Fruit fly (Drosophila melanogaster) whole organism, embryonic: ENCODE results near the gene CG33286.

Source experiments
- Bgb ChIP-seq: fragments of 200-800 bp; sonication (Bioruptor generic); IDR thresholded peaks from 2 replicates; pipeline ENCODE4 v1.3.6; 2022; ENCODE audit warnings: missing biosample characterization, missing genetic modification characterization; ENCODE audit not compliant: partially characterized antibody
- BtbVII ChIP-seq: fragments of 200-800 bp; sonication (Bioruptor generic); optimal IDR thresholded peaks from 3 replicates; lab custom pipeline; 2017; ENCODE audit warnings: missing biosample characterization, mild to moderate bottlenecking, missing genetic modification characterization
- Bteb2 ChIP-seq: fragments of 200-800 bp; sonication (Bioruptor generic); optimal IDR thresholded peaks from 2 replicates; lab custom pipeline; 2016; ENCODE audit warnings: missing biosample characterization, missing genetic modification characterization
- CG11504 ChIP-seq: fragments of 200-800 bp; sonication (Bioruptor generic); optimal IDR thresholded peaks from 3 replicates; lab custom pipeline; 2019; ENCODE audit warnings: missing biosample characterization, mild to moderate bottlenecking, missing genetic modification characterization, moderate library complexity
- CG12744 ChIP-seq: fragments of 200-800 bp; sonication (Bioruptor generic); optimal IDR thresholded peaks from 2 replicates; lab custom pipeline; 2016; ENCODE audit warnings: missing biosample characterization, missing genetic modification characterization
- CG13424 ChIP-seq: fragments of 200-800 bp; sonication (Bioruptor generic); optimal IDR thresholded peaks from 2 replicates; lab custom pipeline; 2019; ENCODE audit warnings: missing biosample characterization, mild to moderate bottlenecking, missing genetic modification characterization, moderate library complexity
- CG14050 ChIP-seq: fragments of 200-800 bp; sonication (Bioruptor generic); IDR thresholded peaks from 3 replicates; pipeline ENCODE4 v1.3.6; 2022; ENCODE audit warnings: missing biosample characterization, missing genetic modification characterization
- CG14860 ChIP-seq: fragments of 200-800 bp; sonication (Bioruptor generic); IDR thresholded peaks from 3 replicates; pipeline ENCODE4 v1.3.6; 2022; ENCODE audit warnings: missing biosample characterization, missing genetic modification characterization; ENCODE audit not compliant: partially characterized antibody
- CG1529 ChIP-seq: fragments of 200-800 bp; sonication (Bioruptor generic); optimal IDR thresholded peaks from 3 replicates; lab custom pipeline; 2018; ENCODE audit warnings: missing biosample characterization, missing genetic modification characterization
- CG18011 ChIP-seq: fragments of 200-800 bp; sonication (Bioruptor generic); optimal IDR thresholded peaks from 2 replicates; lab custom pipeline; 2017; ENCODE audit warnings: missing biosample characterization, missing genetic modification characterization, mild to moderate bottlenecking, moderate library complexity, missing genotype
- CG18262 ChIP-seq: fragments of 200-800 bp; optimal IDR thresholded peaks from 3 replicates; lab custom pipeline; 2019; ENCODE audit warnings: missing biosample characterization, mild to moderate bottlenecking, missing genetic modification characterization, moderate library complexity
- CG2678 ChIP-seq: fragments of 200-800 bp; sonication (Bioruptor generic); optimal IDR thresholded peaks from 3 replicates; lab custom pipeline; 2019; ENCODE audit warnings: missing biosample characterization, mild to moderate bottlenecking, missing genetic modification characterization, moderate library complexity
- CG43689 ChIP-seq: fragments of 200-800 bp; sonication (Bioruptor generic); IDR thresholded peaks from 2 replicates; pipeline ENCODE4 v1.3.6; 2022; ENCODE audit warnings: missing biosample characterization, missing genetic modification characterization
- CG4424 ChIP-seq: fragments of 200-800 bp; sonication (Bioruptor generic); optimal IDR thresholded peaks from 3 replicates; lab custom pipeline; 2016; ENCODE audit warnings: missing biosample characterization, missing genetic modification characterization
- CG4707 ChIP-seq: fragments of 200-800 bp; sonication (Bioruptor generic); optimal IDR thresholded peaks from 2 replicates; lab custom pipeline; 2018; ENCODE audit warnings: missing biosample characterization, mild to moderate bottlenecking, missing genetic modification characterization, moderate library complexity
- CG4820 ChIP-seq: fragments of 200-800 bp; sonication (Bioruptor generic); optimal IDR thresholded peaks from 3 replicates; lab custom pipeline; 2016; ENCODE audit warnings: missing biosample characterization, missing genetic modification characterization
- CG5245 ChIP-seq: fragments of 200-800 bp; sonication (Bioruptor generic); optimal IDR thresholded peaks from 3 replicates; lab custom pipeline; 2016; ENCODE audit warnings: missing biosample characterization, missing genetic modification characterization
- CG8359 ChIP-seq: fragments of 200-800 bp; sonication (Bioruptor generic); optimal IDR thresholded peaks from 2 replicates; lab custom pipeline; 2017; ENCODE audit warnings: missing biosample characterization, mild to moderate bottlenecking, missing genetic modification characterization, borderline replicate concordance
- CG8478 ChIP-seq: fragments of >200 bp; optimal IDR thresholded peaks from 2 replicates; lab custom pipeline; 2018
- CG9215 ChIP-seq: fragments of 200-800 bp; sonication (Bioruptor generic); IDR thresholded peaks from 2 replicates; pipeline ENCODE4 v1.3.6; 2022; ENCODE audit warnings: missing biosample characterization, missing genetic modification characterization
- CG9727 ChIP-seq: fragments of 200-800 bp; sonication (Bioruptor generic); optimal IDR thresholded peaks from 3 replicates; lab custom pipeline; 2017; ENCODE audit warnings: missing biosample characterization, mild to moderate bottlenecking, missing genetic modification characterization
- CG9797 ChIP-seq: fragments of 200-800 bp; sonication (Bioruptor generic); optimal IDR thresholded peaks from 3 replicates; lab custom pipeline; 2018; ENCODE audit warnings: missing biosample characterization, mild to moderate bottlenecking, missing genetic modification characterization
- Doc3 ChIP-seq: fragments of 200-800 bp; sonication (Bioruptor generic); IDR thresholded peaks from 3 replicates; pipeline ENCODE4 v1.3.6; 2022; ENCODE audit warnings: missing biosample characterization, missing genetic modification characterization; ENCODE audit not compliant: partially characterized antibody
- E2f2 ChIP-seq: fragments of 200-800 bp; sonication (Bioruptor generic); IDR thresholded peaks from 2 replicates; pipeline ENCODE4 v1.3.6; 2022; ENCODE audit warnings: missing biosample characterization, missing genetic modification characterization
- HHEX ChIP-seq: fragments of 200-800 bp; sonication (Bioruptor generic); optimal IDR thresholded peaks from 3 replicates; lab custom pipeline; 2017; ENCODE audit warnings: missing biosample characterization, mild to moderate bottlenecking, missing genetic modification characterization, missing genetic modification reagents
- Hmr ChIP-seq: fragments of 200-800 bp; sonication (Bioruptor generic); optimal IDR thresholded peaks from 3 replicates; lab custom pipeline; 2017; ENCODE audit warnings: mild to moderate bottlenecking, missing biosample characterization, missing genetic modification reagents, missing genetic modification characterization
- Hr39 ChIP-seq: fragments of >200 bp; optimal IDR thresholded peaks from 2 replicates; lab custom pipeline; 2017
- MBD-R2 ChIP-seq: fragments of 200-800 bp; sonication (Bioruptor generic); IDR thresholded peaks from 2 replicates; pipeline ENCODE4 v1.3.6; 2022; ENCODE audit warnings: missing biosample characterization, missing genetic modification characterization
- Max ChIP-seq: fragments of 200-800 bp; sonication (Bioruptor generic); optimal IDR thresholded peaks from 2 replicates; lab custom pipeline; 2016; ENCODE audit warnings: missing biosample characterization, mild to moderate bottlenecking, missing genetic modification characterization
- NC2α ChIP-seq: fragments of 200-800 bp; sonication (Bioruptor generic); optimal IDR thresholded peaks from 2 replicates; lab custom pipeline; 2016; ENCODE audit warnings: missing biosample characterization, missing genetic modification characterization
- Ssrp ChIP-seq: fragments of 200-800 bp; sonication (Bioruptor generic); optimal IDR thresholded peaks from 2 replicates; lab custom pipeline; 2018; ENCODE audit warnings: missing biosample characterization, mild to moderate bottlenecking, missing genetic modification characterization, moderate library complexity
- TFAM ChIP-seq: fragments of 200-800 bp; sonication (Bioruptor generic); optimal IDR thresholded peaks from 2 replicates; lab custom pipeline; 2017; ENCODE audit warnings: missing biosample characterization, missing genetic modification characterization, inconsistent platforms
- Taf1 ChIP-seq: fragments of 200-800 bp; sonication (Bioruptor generic); IDR thresholded peaks from 2 replicates; pipeline ENCODE4 v1.3.6; 2022; ENCODE audit warnings: missing biosample characterization, missing genetic modification characterization
- Tbp ChIP-seq: fragments of >200 bp; optimal IDR thresholded peaks from 2 replicates; lab custom pipeline; 2018; ENCODE audit warnings: missing biosample characterization, missing genetic modification characterization
- YL-1 ChIP-seq: fragments of 200-800 bp; sonication (Bioruptor generic); optimal IDR thresholded peaks from 3 replicates; lab custom pipeline; 2017; ENCODE audit warnings: missing biosample characterization, mild to moderate bottlenecking, missing genetic modification characterization
- bigmax ChIP-seq: fragments of 200-800 bp; sonication (Bioruptor generic); optimal IDR thresholded peaks from 2 replicates; lab custom pipeline; 2018; ENCODE audit warnings: missing biosample characterization, mild to moderate bottlenecking, missing genetic modification characterization
- bsh ChIP-seq, 2 experiments: fragments of 200-800 bp; sonication (Bioruptor generic); optimal IDR thresholded peaks; 2 replicates each; lab custom pipeline; 2017 to 2018; ENCODE audit warnings: mild to moderate bottlenecking in 2 of 2, missing biosample characterization in 2 of 2, missing genetic modification characterization in 2 of 2, moderate library complexity in 1 of 2
- ci ChIP-seq: fragments of 200-800 bp; sonication (Bioruptor generic); IDR thresholded peaks from 3 replicates; pipeline ENCODE4 v1.3.6; 2022; ENCODE audit warnings: missing biosample characterization, missing genetic modification characterization
- dan ChIP-seq: fragments of 200-800 bp; sonication (Bioruptor generic); IDR thresholded peaks from 2 replicates; pipeline ENCODE4 v1.3.6; 2022; ENCODE audit warnings: missing biosample characterization, missing genetic modification characterization
- danr ChIP-seq: fragments of 200-800 bp; sonication (Bioruptor generic); IDR thresholded peaks from 2 replicates; pipeline ENCODE4 v1.3.6; 2022; ENCODE audit warnings: missing biosample characterization, missing genetic modification characterization
- dysf ChIP-seq: fragments of 200-800 bp; sonication (Bioruptor generic); IDR thresholded peaks from 3 replicates; pipeline ENCODE4 v1.3.6; 2022; ENCODE audit warnings: missing biosample characterization, missing genetic modification characterization
- gro ChIP-seq: fragments of 200-800 bp; sonication (Bioruptor generic); optimal IDR thresholded peaks from 2 replicates; lab custom pipeline; 2016; ENCODE audit warnings: missing biosample characterization, missing genetic modification characterization
- insv ChIP-seq, 2 experiments: fragments of 200-800 bp; sonication (Bioruptor generic); optimal IDR thresholded peaks; 3 replicates each; lab custom pipeline; 2016 to 2018; ENCODE audit warnings: missing biosample characterization in 2 of 2, missing genetic modification characterization in 2 of 2
- knrl ChIP-seq: fragments of 200-800 bp; sonication (Bioruptor generic); IDR thresholded peaks from 3 replicates; pipeline ENCODE4 v1.3.6; 2022; ENCODE audit warnings: missing biosample characterization, missing genetic modification characterization; ENCODE audit not compliant: partially characterized antibody
- pum ChIP-seq: fragments of 200-800 bp; sonication (Bioruptor generic); optimal IDR thresholded peaks from 2 replicates; lab custom pipeline; 2016; ENCODE audit warnings: missing biosample characterization, missing genetic modification characterization
- stc ChIP-seq: fragments of 200-800 bp; sonication (Bioruptor generic); IDR thresholded peaks from 2 replicates; pipeline ENCODE4 v1.3.6; 2022; ENCODE audit warnings: missing biosample characterization, missing genetic modification characterization
- tgo ChIP-seq: fragments of 200-800 bp; sonication (Bioruptor generic); IDR thresholded peaks from 3 replicates; pipeline ENCODE4 v1.3.6; 2022; ENCODE audit warnings: missing biosample characterization, missing genetic modification characterization
- trh ChIP-seq: fragments of 200-800 bp; sonication (Bioruptor generic); optimal IDR thresholded peaks from 2 replicates; lab custom pipeline; 2016; ENCODE audit warnings: missing biosample characterization, missing genetic modification characterization
- vnd ChIP-seq: fragments of 200-800 bp; sonication (Bioruptor generic); IDR thresholded peaks from 3 replicates; pipeline ENCODE4 v1.3.6; 2022; ENCODE audit warnings: missing biosample characterization, missing genetic modification characterization; ENCODE audit not compliant: partially characterized antibody
- zen ChIP-seq: fragments of 200-800 bp; sonication (Bioruptor generic); optimal IDR thresholded peaks from 3 replicates; lab custom pipeline; 2018; ENCODE audit warnings: missing biosample characterization, mild to moderate bottlenecking, missing genetic modification characterization, moderate library complexity

The CG33286 gene

dm6 chr3L:21009405-21010120 lies 35.1 kb upstream of the CG33286 start (continued):
- peak; percentile 97 for TF ChIP-seq CG4707 (GFP tag; lab: Kevin White, UChicago)
- TF ChIP-seq CG13424 = peak; percentile 21
- no peak for TF ChIP-seq CG18262
- peak; percentile 18 for TF ChIP-seq gro
- TF ChIP-seq Bteb2 = peak; percentile 21
- no peak for TF ChIP-seq insv (GFP tag; optimal IDR thresholded peaks at IDR 0.05; lab: Kevin White, UChicago)
- peak; percentile 29 for TF ChIP-seq CG4424 (GFP tag; lab: Kevin White, UChicago)
- TF ChIP-seq NC2α (GFP tag; lab: Kevin White, UChicago) = no peak
- TF ChIP-seq CG11504 = peak; percentile 41
- TF ChIP-seq ci (GFP tag; lab: Robert Waterston, UW) = peak; percentile 83
- TF ChIP-seq knrl (GFP tag; lab: Robert Waterston, UW) = no peak
- TF ChIP-seq YL-1 (GFP tag; lab: Kevin White, UChicago) = no peak
- peak; percentile 67; the same call in 2 of the 3 replicates for TF ChIP-seq dysf
- peak; percentile 52 to 69 for TF ChIP-seq bsh (GFP tag; optimal IDR thresholded peaks at IDR 0.05; lab: Kevin White, UChicago)
- TF ChIP-seq CG14050 (GFP tag; lab: Robert Waterston, UW) = 0 out of 3 replicates have a peak, but pooled peaks have one; percentile 49
- TF ChIP-seq Bgb (GFP tag; lab: Robert Waterston, UW) = peak; percentile 51; the same call in 1 of the 2 replicates
- no peak for TF ChIP-seq CG9797 (GFP tag; lab: Kevin White, UChicago)
- TF ChIP-seq Tbp = no peak
- no peak for TF ChIP-seq CG1529 (GFP tag; lab: Kevin White, UChicago)
- TF ChIP-seq CG8478 (lab: Kevin White, UChicago) = no peak
- peak; percentile 3 for TF ChIP-seq Max (GFP tag; lab: Kevin White, UChicago)
- peak; percentile 72; the same call in 1 of the 2 replicates for TF ChIP-seq stc
- peak; percentile 28 for TF ChIP-seq CG4820
- peak; percentile 52; the same call in 1 of the 2 replicates for TF ChIP-seq MBD-R2
- TF ChIP-seq Hmr (GFP tag; lab: Kevin White, UChicago) = peak; percentile 64
- TF ChIP-seq CG43689 (GFP tag; lab: Robert Waterston, UW) = no peak
- no peak for TF ChIP-seq CG5245 (GFP tag; lab: Kevin White, UChicago)
- TF ChIP-seq CG2678 (tag; lab: Kevin White, UChicago) = peak; percentile 41
- TF ChIP-seq Taf1 (GFP tag; lab: Robert Waterston, UW) = peak; percentile 65
- TF ChIP-seq E2f2 (GFP tag; lab: Robert Waterston, UW) = 0 out of 2 replicates have a peak, but pooled peaks have one; percentile 39
- TF ChIP-seq Ssrp (tag; lab: Kevin White, UChicago) = no peak
- no peak; the same call in 1 of the 2 replicates for TF ChIP-seq CG9215 (GFP tag; lab: Robert Waterston, UW)
- no peak for TF ChIP-seq dan
- no peak for TF ChIP-seq CG14860 (GFP tag; lab: Robert Waterston, UW)
- peak; percentile 36 for TF ChIP-seq CG18011 (GFP tag; lab: Kevin White, UChicago)
- TF ChIP-seq bigmax (GFP tag; lab: Kevin White, UChicago) = peak; percentile 13
- no peak for TF ChIP-seq HHEX (GFP tag; lab: Kevin White, UChicago)
- no peak for TF ChIP-seq BtbVII
- no peak for TF ChIP-seq TFAM (GFP tag; lab: Kevin White, UChicago)
- no peak for TF ChIP-seq Doc3 (GFP tag; lab: Robert Waterston, UW)
- peak; percentile 60 for TF ChIP-seq CG9727
- no peak for TF ChIP-seq Hr39
- peak; percentile 2 for TF ChIP-seq CG12744 (GFP tag; lab: Kevin White, UChicago)
- TF ChIP-seq zen (tag; lab: Kevin White, UChicago) = no peak
- 0 out of 2 replicates have a peak, but pooled peaks have one; percentile 36 for TF ChIP-seq danr (GFP tag; lab: Robert Waterston, UW)
- peak; percentile 5 for TF ChIP-seq pum
- no peak for TF ChIP-seq trh (GFP tag; lab: Kevin White, UChicago)
- peak; percentile 70 for TF ChIP-seq tgo (GFP tag; lab: Robert Waterston, UW)
- no peak for TF ChIP-seq CG8359 (GFP tag; lab: Kevin White, UChicago)
- no peak for TF ChIP-seq vnd (GFP tag; lab: Robert Waterston, UW)
